Worm (Caenorhabditis elegans) whole organism, L3 larva: ENCODE measurements around the gene B0554.1.
A peak's percentile ranks its signal among the peaks of the same experiment; 100 is the strongest.

ENCODE experiments used
- R02D3.7 ChIP-seq: fragments of 150-350 bp; optimal IDR thresholded peaks from 2 replicates; lab custom pipeline; 2014; ENCODE audit warnings: missing biosample characterization, missing genetic modification characterization
- ZK546.5 ChIP-seq: sonication (generic microtip); optimal IDR thresholded peaks from 2 replicates; lab custom pipeline; 2017; ENCODE audit warnings: missing biosample characterization, missing genetic modification characterization
- aly-2 ChIP-seq: fragments of 150-350 bp; optimal IDR thresholded peaks from 2 replicates; lab custom pipeline; 2014; ENCODE audit warnings: missing biosample characterization, missing genetic modification characterization
- ceh-16 ChIP-seq: sonication (generic microtip); optimal IDR thresholded peaks from 2 replicates; lab custom pipeline; 2017; ENCODE audit warnings: missing biosample characterization, missing genetic modification characterization
- ceh-9 ChIP-seq: sonication (generic microtip); optimal IDR thresholded peaks from 2 replicates; lab custom pipeline; 2018; ENCODE audit warnings: missing biosample characterization, missing genetic modification characterization
- daf-12 ChIP-seq: fragments of 150-350 bp; optimal IDR thresholded peaks from 2 replicates; lab custom pipeline; 2014; ENCODE audit warnings: missing biosample characterization, missing genetic modification reagents, missing genetic modification characterization
- egl-27 ChIP-seq: sonication (generic microtip); optimal IDR thresholded peaks from 4 replicates; lab custom pipeline; 2017; ENCODE audit warnings: missing biosample characterization, missing genetic modification reagents, missing genetic modification characterization
- egl-5 ChIP-seq: fragments of 150-350 bp; optimal IDR thresholded peaks from 2 replicates; lab custom pipeline; 2017; ENCODE audit warnings: missing biosample characterization, missing genetic modification reagents, missing genetic modification characterization, inconsistent platforms
- elt-1 ChIP-seq: fragments of 150-350 bp; optimal IDR thresholded peaks from 2 replicates; lab custom pipeline; 2014; ENCODE audit warnings: missing biosample characterization, missing genetic modification characterization
- elt-2 ChIP-seq: sonication (generic microtip); optimal IDR thresholded peaks from 2 replicates; lab custom pipeline; 2016; ENCODE audit warnings: missing genetic modification reagents, mild to moderate bottlenecking, missing genetic modification characterization, missing compliant biosample characterization
- eor-1 ChIP-seq, 2 experiments: fragments of 150-350 bp; optimal IDR thresholded peaks; 2 replicates each; lab custom pipeline; 2014 to 2018; ENCODE audit warnings: missing biosample characterization in 2 of 2, missing genetic modification characterization in 2 of 2
- fkh-10 ChIP-seq: sonication (generic microtip); optimal IDR thresholded peaks from 2 replicates; lab custom pipeline; 2017; ENCODE audit warnings: missing biosample characterization, missing genetic modification reagents, missing genetic modification characterization
- fkh-2 ChIP-seq: fragments of 150-350 bp; optimal IDR thresholded peaks from 2 replicates; lab custom pipeline; 2014; ENCODE audit warnings: missing biosample characterization, missing genetic modification reagents, missing genetic modification characterization
- fos-1 ChIP-seq: fragments of 150-350 bp; optimal IDR thresholded peaks from 2 replicates; lab custom pipeline; 2014; ENCODE audit warnings: missing biosample characterization, missing genetic modification characterization
- hmg-11 ChIP-seq: sonication (generic microtip); optimal IDR thresholded peaks from 2 replicates; lab custom pipeline; 2016; ENCODE audit warnings: missing genetic modification characterization, missing compliant biosample characterization
- jun-1 ChIP-seq: fragments of 150-350 bp; optimal IDR thresholded peaks from 2 replicates; lab custom pipeline; 2014; ENCODE audit warnings: missing biosample characterization, missing genetic modification reagents, missing genetic modification characterization
- lin-39 ChIP-seq: fragments of 150-350 bp; optimal IDR thresholded peaks from 2 replicates; lab custom pipeline; 2018; ENCODE audit warnings: missing biosample characterization, missing genetic modification reagents, missing genetic modification characterization
- lsy-12 ChIP-seq: sonication (generic microtip); optimal IDR thresholded peaks from 2 replicates; lab custom pipeline; 2016; ENCODE audit warnings: mild to moderate bottlenecking, missing genetic modification characterization, missing compliant biosample characterization
- mdl-1 ChIP-seq: fragments of 150-350 bp; optimal IDR thresholded peaks from 2 replicates; lab custom pipeline; 2014; ENCODE audit warnings: missing biosample characterization, missing genetic modification characterization
- mml-1 ChIP-seq: fragments of 150-350 bp; sonication (generic microtip); optimal IDR thresholded peaks from 3 replicates; lab custom pipeline; 2014; ENCODE audit warnings: missing biosample characterization, missing genetic modification characterization
- nfya-1 ChIP-seq: sonication (generic microtip); optimal IDR thresholded peaks from 2 replicates; lab custom pipeline; 2017; ENCODE audit warnings: missing genetic modification characterization, mild to moderate bottlenecking, missing compliant biosample characterization, antibody characterized with exemption, moderate library complexity; ENCODE audit not compliant: insufficient read depth
- nhr-11 ChIP-seq: fragments of 150-350 bp; optimal IDR thresholded peaks from 2 replicates; lab custom pipeline; 2014; ENCODE audit warnings: missing biosample characterization, missing genetic modification characterization
- nhr-12 ChIP-seq: fragments of 150-350 bp; optimal IDR thresholded peaks from 2 replicates; lab custom pipeline; 2014; ENCODE audit warnings: missing biosample characterization, missing genetic modification characterization
- nhr-23 ChIP-seq: fragments of 150-350 bp; optimal IDR thresholded peaks from 2 replicates; lab custom pipeline; 2014; ENCODE audit warnings: missing biosample characterization, missing genetic modification reagents, missing genetic modification characterization
- nhr-237 ChIP-seq: fragments of 150-350 bp; optimal IDR thresholded peaks from 2 replicates; lab custom pipeline; 2014; ENCODE audit warnings: missing biosample characterization, missing genetic modification characterization
- nhr-28 ChIP-seq: fragments of 150-350 bp; optimal IDR thresholded peaks from 2 replicates; lab custom pipeline; 2014; ENCODE audit warnings: missing biosample characterization, missing genetic modification characterization
- nhr-43 ChIP-seq: sonication (generic microtip); optimal IDR thresholded peaks from 2 replicates; lab custom pipeline; 2016; ENCODE audit warnings: mild to moderate bottlenecking, missing genetic modification characterization, missing compliant biosample characterization; ENCODE audit not compliant: poor library complexity, severe bottlenecking
- nhr-67 ChIP-seq: fragments of 150-350 bp; optimal IDR thresholded peaks from 2 replicates; lab custom pipeline; 2014; ENCODE audit warnings: missing biosample characterization, missing genetic modification characterization
- nhr-77 ChIP-seq: fragments of 150-350 bp; optimal IDR thresholded peaks from 2 replicates; lab custom pipeline; 2014; ENCODE audit warnings: missing biosample characterization, missing genetic modification characterization
- pha-4 ChIP-seq: fragments of 150-350 bp; optimal IDR thresholded peaks from 2 replicates; lab custom pipeline; 2014; ENCODE audit warnings: missing biosample characterization, missing genetic modification reagents, missing genetic modification characterization
- pqm-1 ChIP-seq: fragments of 150-350 bp; optimal IDR thresholded peaks from 2 replicates; lab custom pipeline; 2017; ENCODE audit warnings: missing biosample characterization, missing genetic modification characterization, inconsistent platforms
- sea-2 ChIP-seq: fragments of 150-350 bp; sonication (generic microtip); optimal IDR thresholded peaks from 4 replicates; lab custom pipeline; 2014; ENCODE audit warnings: missing biosample characterization, missing genetic modification reagents, missing genetic modification characterization
- skn-1 ChIP-seq: fragments of 150-350 bp; optimal IDR thresholded peaks from 2 replicates; lab custom pipeline; 2014; ENCODE audit warnings: missing biosample characterization, missing genetic modification characterization
- snpc-4 ChIP-seq: fragments of 150-350 bp; optimal IDR thresholded peaks from 2 replicates; lab custom pipeline; 2014; ENCODE audit warnings: missing biosample characterization, missing genetic modification characterization
- tbx-2 ChIP-seq: sonication (generic microtip); optimal IDR thresholded peaks from 2 replicates; lab custom pipeline; 2016; ENCODE audit warnings: mild to moderate bottlenecking, missing genetic modification characterization, missing compliant biosample characterization
- ztf-4 ChIP-seq: fragments of 150-350 bp; optimal IDR thresholded peaks from 2 replicates; lab custom pipeline; 2014; ENCODE audit warnings: missing biosample characterization, missing genetic modification characterization

The B0554.1 gene

DNA sequence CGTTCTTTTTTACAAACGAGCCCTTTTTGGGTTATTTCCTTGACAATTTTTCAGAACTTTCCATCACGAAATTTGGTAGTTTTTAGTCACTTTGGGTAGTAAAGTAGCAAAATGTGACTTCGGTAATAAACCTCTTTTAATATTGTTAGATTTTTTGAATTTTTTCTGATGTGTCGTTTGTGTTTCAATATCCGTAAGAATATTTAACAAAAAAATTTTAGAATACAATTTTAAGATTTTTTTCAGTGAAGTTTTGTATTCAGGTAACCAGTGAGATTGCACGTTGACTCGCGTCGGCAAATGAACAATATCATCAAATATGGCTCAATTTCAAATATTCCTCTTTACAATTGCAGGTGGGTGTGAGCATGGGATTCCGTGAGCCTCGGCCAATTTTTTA lies 34.4 kb downstream of the B0554.1 start, which contains the start of gene srt-31:
TSS of gene srt-31 (plus strand) at position 301 of the 400 bp plus-strand sequence.
- TF ChIP-seq fkh-10 (no peak), pqm-1 (tag; lab: Kevin White, UChicago) (no peak), nhr-28 (tag; lab: Kevin White, UChicago) (no peak), tbx-2 (no peak), nhr-23 (tag; lab: Kevin White, UChicago) (no peak)

DNA sequence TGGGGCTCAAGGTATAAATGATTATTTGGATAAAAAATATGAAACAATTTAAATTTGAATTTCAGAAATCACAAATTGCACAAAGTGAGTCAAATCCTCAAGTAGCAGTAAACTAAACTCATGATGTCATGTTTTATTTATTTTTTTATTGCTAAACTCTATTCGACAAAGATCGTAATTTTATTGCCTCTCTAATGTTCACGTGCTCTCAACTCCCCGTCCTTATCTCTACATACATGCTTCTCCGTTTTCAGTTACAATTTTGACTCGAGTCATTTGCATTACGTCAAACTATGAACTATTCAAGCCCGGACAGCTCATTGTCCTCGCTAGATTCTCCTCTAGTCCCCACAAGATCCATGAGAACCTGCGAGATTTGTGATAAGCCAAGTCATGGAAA lies 36.3 kb downstream of the B0554.1 start, which contains the start of gene nhr-99:
TSS of gene nhr-99 (plus strand) at position 263 of the 400 bp plus-strand sequence.
- no peak for TF ChIP-seq ceh-9
- TF ChIP-seq lsy-12 = no peak
- TF ChIP-seq daf-12 = no peak
- TF ChIP-seq pqm-1 (tag; lab: Kevin White, UChicago) = peak; percentile 85
- peak; percentile 38 for TF ChIP-seq pha-4 (tag; lab: Kevin White, UChicago)
- peak; percentile 62 for TF ChIP-seq jun-1 (tag; lab: Kevin White, UChicago)
- TF ChIP-seq egl-27 (tag; lab: Kevin White, UChicago) = no peak
- TF ChIP-seq R02D3.7 (tag; lab: Kevin White, UChicago) = no peak
- TF ChIP-seq sea-2 (GFP tag; lab: Kevin White, UChicago) = no peak
- no peak for TF ChIP-seq ztf-4 (tag; lab: Kevin White, UChicago)
- no peak for TF ChIP-seq ZK546.5 (tag; lab: Kevin White, UChicago)
- TF ChIP-seq fos-1 (tag; lab: Kevin White, UChicago) = no peak
- TF ChIP-seq elt-2 (tag; lab: Kevin White, UChicago) = peak; percentile 73

ce11 chrV:477664-478212 lies 39.5 kb downstream of the B0554.1 start, which contains the start of gene nhr-55:
Gene nhr-55, plus strand, starts transcription at chrV:478162.
- TF ChIP-seq R02D3.7 (tag; lab: Kevin White, UChicago) = no peak
- TF ChIP-seq pha-4 (tag; lab: Kevin White, UChicago) = peak; percentile 70
- peak; percentile 56 for TF ChIP-seq jun-1 (tag; lab: Kevin White, UChicago)
- no peak for TF ChIP-seq mdl-1 (tag; lab: Kevin White, UChicago)
- TF ChIP-seq nhr-28 (tag; lab: Kevin White, UChicago) = no peak
- TF ChIP-seq elt-1 (tag; lab: Kevin White, UChicago) = no peak
- TF ChIP-seq snpc-4 (tag; lab: Kevin White, UChicago) = no peak
- no peak for TF ChIP-seq eor-1 (tag; optimal IDR thresholded peaks at IDR 0.05; lab: Kevin White, UChicago)
- TF ChIP-seq lin-39 (tag; lab: Kevin White, UChicago) = no peak
- no peak for TF ChIP-seq daf-12
- TF ChIP-seq elt-2 (tag; lab: Kevin White, UChicago) = peak; percentile 82
- no peak for TF ChIP-seq ZK546.5 (tag; lab: Kevin White, UChicago)
- TF ChIP-seq nhr-77 (tag; lab: Kevin White, UChicago) = no peak
- peak; percentile 90 for TF ChIP-seq pqm-1 (tag; lab: Kevin White, UChicago)
- TF ChIP-seq skn-1 (tag; lab: Kevin White, UChicago) = no peak
- TF ChIP-seq egl-5 = no peak
- TF ChIP-seq ztf-4 (tag; lab: Kevin White, UChicago) = no peak
- TF ChIP-seq nfya-1 (tag; lab: Kevin White, UChicago) = no peak
- TF ChIP-seq sea-2 (GFP tag; lab: Kevin White, UChicago) = no peak
- TF ChIP-seq nhr-43 (tag; lab: Kevin White, UChicago) = no peak
- no peak for TF ChIP-seq mml-1 (tag; lab: Kevin White, UChicago)
- TF ChIP-seq nhr-11 = no peak
- TF ChIP-seq hmg-11 (tag; lab: Kevin White, UChicago) = no peak
- TF ChIP-seq aly-2 (tag; lab: Kevin White, UChicago) = no peak
- TF ChIP-seq nhr-12 (tag; lab: Kevin White, UChicago) = no peak
- TF ChIP-seq ceh-16 (tag; lab: Kevin White, UChicago) = no peak
- TF ChIP-seq nhr-67 (tag; lab: Kevin White, UChicago) = no peak

DNA sequence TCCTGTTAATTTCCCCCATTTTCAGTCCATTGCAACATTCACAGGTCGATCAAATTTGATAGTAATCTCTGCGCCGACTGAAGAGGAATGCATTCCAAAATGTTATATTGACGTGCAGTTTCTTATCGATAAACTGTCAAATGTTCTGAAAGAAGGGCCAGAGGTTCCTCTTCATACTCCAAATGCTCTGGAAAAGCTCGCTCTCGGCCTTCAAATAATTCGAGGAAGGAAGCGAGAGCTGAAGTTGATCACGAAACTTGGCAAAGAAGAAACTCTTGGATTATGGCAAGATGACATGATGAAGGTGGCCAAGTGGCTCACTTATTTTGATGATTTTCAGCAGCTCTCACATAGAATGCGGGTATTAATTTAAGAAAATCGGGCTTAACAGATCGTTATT lies 40.9 kb downstream of the B0554.1 start:
- no peak for TF ChIP-seq snpc-4 (tag; lab: Kevin White, UChicago)
- no peak for TF ChIP-seq elt-1 (tag; lab: Kevin White, UChicago)
- TF ChIP-seq nhr-23 (tag; lab: Kevin White, UChicago) = no peak
- no peak for TF ChIP-seq tbx-2
- TF ChIP-seq egl-27 (tag; lab: Kevin White, UChicago) = no peak
- no peak for TF ChIP-seq skn-1 (tag; lab: Kevin White, UChicago)
- no peak for TF ChIP-seq nhr-28 (tag; lab: Kevin White, UChicago)
- TF ChIP-seq mdl-1 (tag; lab: Kevin White, UChicago) = no peak
- no peak for TF ChIP-seq fos-1 (tag; lab: Kevin White, UChicago)
- TF ChIP-seq aly-2 (tag; lab: Kevin White, UChicago) = no peak
- no peak for TF ChIP-seq daf-12
- TF ChIP-seq R02D3.7 (tag; lab: Kevin White, UChicago) = no peak
- no peak for TF ChIP-seq nhr-237 (tag; lab: Kevin White, UChicago)
- no peak for TF ChIP-seq fkh-2 (tag; lab: Kevin White, UChicago)
- no peak for TF ChIP-seq hmg-11 (tag; lab: Kevin White, UChicago)
- TF ChIP-seq pha-4 (tag; lab: Kevin White, UChicago) = no peak
- TF ChIP-seq eor-1 (tag; optimal IDR thresholded peaks at IDR 0.05; lab: Kevin White, UChicago) = no peak
